Worm (Caenorhabditis elegans): ENCODE results near the gene T13F2.4.

DNA sequence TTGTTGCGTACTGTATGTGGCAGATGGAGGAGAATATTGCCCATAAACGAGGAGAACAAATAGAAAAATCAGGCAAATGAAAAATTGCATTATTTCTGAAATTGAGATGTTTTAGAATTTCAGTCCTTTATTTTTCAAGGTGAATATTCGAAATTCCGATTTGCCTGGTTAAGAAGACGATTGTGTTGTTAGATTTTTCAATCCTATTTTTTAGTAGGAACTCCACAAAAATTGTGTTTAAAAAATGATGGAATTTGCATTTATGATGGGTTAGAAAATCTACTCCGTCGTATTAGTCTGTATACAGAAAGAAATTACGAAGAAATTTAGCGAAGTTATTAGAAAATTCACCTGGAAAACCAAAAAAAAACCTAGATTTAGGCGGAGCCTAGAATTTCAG lies 25.8 kb downstream of the T13F2.4 start, which contains the start of gene egl-20:
- no peak for TF ChIP-seq him-1 (tag; optimal IDR thresholded peaks at IDR 0.05)
- no peak for TF ChIP-seq dao-5 (tag; optimal IDR thresholded peaks at IDR 0.05)
- TF ChIP-seq W03F9.2 (tag; optimal IDR thresholded peaks at IDR 0.05) = no peak

All from whole organism, L4/young adult.